Worm (Caenorhabditis elegans) whole organism, L2 larva: ENCODE results near the gene F52G3.5.

Experiments
- R02D3.7 ChIP-seq: fragments of 150-350 bp; optimal IDR thresholded peaks from 2 replicates; lab custom pipeline; 2014; ENCODE audit warnings: missing biosample characterization, missing genetic modification characterization
- nhr-23 ChIP-seq: fragments of 150-350 bp; optimal IDR thresholded peaks from 2 replicates; lab custom pipeline; 2014; ENCODE audit warnings: missing biosample characterization, missing genetic modification reagents, missing genetic modification characterization
- snpc-4 ChIP-seq: fragments of 150-350 bp; optimal IDR thresholded peaks from 2 replicates; lab custom pipeline; 2014; ENCODE audit warnings: missing biosample characterization, missing genetic modification characterization

DNA sequence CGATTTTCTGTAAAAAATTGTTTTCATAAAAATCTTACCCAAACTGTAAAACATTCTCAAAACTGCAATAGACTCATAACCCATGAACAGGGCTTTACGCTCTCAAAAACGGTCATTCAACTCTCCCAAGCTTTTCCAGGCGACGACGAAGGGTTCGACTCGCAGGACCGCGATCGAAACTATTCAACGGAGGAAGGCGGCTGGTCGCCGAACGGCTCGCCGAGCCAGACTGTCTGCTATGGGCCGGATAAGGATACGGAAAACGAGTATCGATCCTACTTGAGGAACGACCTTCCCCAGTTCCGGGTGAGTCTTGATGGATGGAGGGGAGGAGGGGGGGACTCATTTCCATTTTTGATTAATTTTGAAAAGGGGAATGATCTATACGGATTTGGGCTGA lies 8.1 kb downstream of the F52G3.5 start:
- TF ChIP-seq nhr-23 (tag; lab: Kevin White, UChicago) (no peak), snpc-4 (tag; lab: Kevin White, UChicago) (no peak), R02D3.7 (tag; lab: Kevin White, UChicago) (no peak)
